Fruit fly (Drosophila melanogaster) whole organism, wandering third instar larva: ENCODE results near the gene CG4053.

Source experiments
- CG32264 ChIP-seq: fragments of 200-800 bp; sonication (Bioruptor generic); optimal IDR thresholded peaks from 2 replicates; lab custom pipeline; 2016; ENCODE audit warnings: missing biosample characterization, missing genetic modification characterization
- CrebA ChIP-seq: fragments of 200-800 bp; sonication (Bioruptor generic); optimal IDR thresholded peaks from 2 replicates; lab custom pipeline; 2016; ENCODE audit warnings: missing biosample characterization, mild to moderate bottlenecking, missing genetic modification characterization, borderline replicate concordance
- GATAd ChIP-seq: sonication (Bioruptor generic); optimal IDR thresholded peaks from 2 replicates; lab custom pipeline; 2016; ENCODE audit warnings: missing biosample characterization, missing genetic modification characterization
- HLH106 ChIP-seq: fragments of 200-800 bp; optimal IDR thresholded peaks from 3 replicates; lab custom pipeline; 2019; ENCODE audit warnings: missing biosample characterization, mild to moderate bottlenecking, missing genetic modification characterization, moderate library complexity
- Myc ChIP-seq: fragments of >200 bp; optimal IDR thresholded peaks from 2 replicates; lab custom pipeline; 2017
- OdsH ChIP-seq: fragments of 200-800 bp; sonication (Bioruptor generic); optimal IDR thresholded peaks from 2 replicates; lab custom pipeline; 2016; ENCODE audit warnings: missing biosample characterization, mild to moderate bottlenecking, missing genetic modification characterization
- Sp1 ChIP-seq: fragments of 200-800 bp; sonication (Bioruptor generic); optimal IDR thresholded peaks from 3 replicates; lab custom pipeline; 2019; ENCODE audit warnings: missing biosample characterization, mild to moderate bottlenecking, missing genetic modification characterization, moderate library complexity
- br ChIP-seq: fragments of 200-800 bp; sonication (Bioruptor generic); optimal IDR thresholded peaks from 2 replicates; lab custom pipeline; 2016; ENCODE audit warnings: missing biosample characterization, missing genetic modification characterization
- ey ChIP-seq: fragments of 200-800 bp; sonication (Bioruptor generic); optimal IDR thresholded peaks from 2 replicates; lab custom pipeline; 2016; ENCODE audit warnings: missing biosample characterization, missing genetic modification characterization
- jim ChIP-seq: fragments of 175-275, 200-325 bp; sonication (Bioruptor generic); optimal IDR thresholded peaks from 2 replicates; lab custom pipeline; 2016; ENCODE audit warnings: missing biosample characterization, mild to moderate bottlenecking, missing genetic modification characterization
- pan ChIP-seq: fragments of >200 bp; optimal IDR thresholded peaks from 2 replicates; lab custom pipeline; 2017
- psq ChIP-seq: fragments of 200-800 bp; sonication (Bioruptor generic); optimal IDR thresholded peaks from 3 replicates; lab custom pipeline; 2017; ENCODE audit warnings: missing biosample characterization, mild to moderate bottlenecking, missing genetic modification characterization, moderate library complexity
- sage ChIP-seq: fragments of 200-800 bp; sonication (Bioruptor generic); optimal IDR thresholded peaks from 2 replicates; lab custom pipeline; 2016; ENCODE audit warnings: missing biosample characterization, mild to moderate bottlenecking, missing genetic modification characterization
- sv ChIP-seq: fragments of 200-800 bp; sonication (Bioruptor generic); optimal IDR thresholded peaks from 3 replicates; lab custom pipeline; 2016; ENCODE audit warnings: missing biosample characterization, missing genetic modification characterization

DNA sequence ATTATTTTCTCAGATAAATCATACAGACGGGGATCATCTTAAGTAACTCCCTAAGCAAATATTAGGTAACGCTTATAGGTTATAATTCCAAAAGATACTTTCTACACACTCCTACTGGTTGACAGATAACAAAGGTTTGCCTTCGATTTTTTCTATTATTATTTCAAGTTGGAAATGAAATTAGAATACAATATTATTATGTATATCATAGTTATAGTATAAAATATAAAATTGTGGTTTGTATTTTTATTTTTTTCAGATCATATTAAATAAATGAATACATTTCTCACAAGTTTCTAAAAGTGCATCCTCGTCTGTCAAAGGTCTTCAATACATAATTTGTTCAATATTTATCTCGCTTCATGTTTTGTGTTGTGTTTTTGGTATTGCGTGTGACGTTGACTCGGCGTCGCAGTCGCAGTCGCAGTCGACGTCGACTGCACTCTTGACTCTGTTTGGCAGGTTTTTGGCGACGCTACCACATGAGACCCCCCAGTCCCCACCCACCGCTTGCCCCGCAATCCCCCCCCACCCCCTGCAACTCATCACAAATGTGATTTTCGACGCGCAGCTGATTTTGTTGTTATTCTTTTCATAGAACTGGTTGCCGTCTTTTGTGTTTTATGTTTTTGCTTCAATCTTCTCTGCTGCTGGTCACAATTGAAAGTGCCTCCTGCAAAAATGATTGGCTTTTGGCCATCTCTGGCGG lies 9.0 kb downstream of the CG4053 start:
- no peak for TF ChIP-seq CG32264 (GFP tag; lab: Kevin White, UChicago)
- TF ChIP-seq sv (GFP tag; lab: Kevin White, UChicago), result no peak
- peak; percentile 60 for TF ChIP-seq psq
- no peak for TF ChIP-seq br
- TF ChIP-seq Sp1 (GFP tag; lab: Kevin White, UChicago), result peak; percentile 80
- peak; percentile 61 for TF ChIP-seq OdsH (GFP tag; lab: Kevin White, UChicago)
- no peak for TF ChIP-seq CrebA (GFP tag; lab: Kevin White, UChicago)
- no peak for TF ChIP-seq pan (lab: Kevin White, UChicago)
- no peak for TF ChIP-seq GATAd (GFP tag; lab: Kevin White, UChicago)
- peak; percentile 27 for TF ChIP-seq ey (GFP tag; lab: Kevin White, UChicago)
- TF ChIP-seq sage, result no peak
- no peak for TF ChIP-seq Myc (lab: Kevin White, UChicago)
- TF ChIP-seq jim (GFP tag; lab: Kevin White, UChicago), result no peak
- TF ChIP-seq HLH106 (tag; lab: Kevin White, UChicago), result peak; percentile 86
